Fruit fly (Drosophila melanogaster) whole organism: ENCODE results near the gene CG14324.

Experiments
- CG8478 ChIP-seq: fragments of >200 bp; optimal IDR thresholded peaks from 2 replicates; lab custom pipeline; 2018; ENCODE audit warnings: inconsistent platforms
- Dll ChIP-seq: fragments of >200 bp; optimal IDR thresholded peaks from 2 replicates; lab custom pipeline; 2017
- EcR ChIP-seq, 2 experiments: fragments of >200 bp; optimal IDR thresholded peaks; 2 replicates each; lab custom pipeline; 2017; ENCODE audit warnings: missing biosample characterization in 2 of 2, missing genetic modification characterization in 2 of 2, missing genetic modification reagents in 2 of 2
- pan ChIP-seq: fragments of >200 bp; optimal IDR thresholded peaks from 2 replicates; lab custom pipeline; 2017
- psq ChIP-seq: fragments of >200 bp; optimal IDR thresholded peaks from 2 replicates; lab custom pipeline; 2017
- usp ChIP-seq: fragments of >200 bp; optimal IDR thresholded peaks from 2 replicates; lab custom pipeline; 2017; ENCODE audit warnings: missing biosample characterization, missing genetic modification characterization, mixed read lengths

CG14324 gene

dm6 chr3R:17601866-17602265 lies 16.7 kb downstream of the CG14324 start:
- TF ChIP-seq psq (lab: Kevin White, UChicago) (no peak), usp (GFP tag; lab: Kevin White, UChicago) (no peak), Dll (lab: Kevin White, UChicago) (no peak), pan (lab: Kevin White, UChicago) (no peak), EcR (GFP tag; optimal IDR thresholded peaks at IDR 0.05; lab: Kevin White, UChicago) (no peak), CG8478 (lab: Kevin White, UChicago) (no peak)

dm6 chr3R:17599695-17600094 lies 18.9 kb downstream of the CG14324 start:
- TF ChIP-seq CG8478 (lab: Kevin White, UChicago) (no peak), Dll (lab: Kevin White, UChicago) (no peak), pan (lab: Kevin White, UChicago) (no peak), psq (lab: Kevin White, UChicago) (no peak), EcR (GFP tag; optimal IDR thresholded peaks at IDR 0.05; lab: Kevin White, UChicago) (no peak), usp (GFP tag; lab: Kevin White, UChicago) (no peak)

- no peak for TF ChIP-seq Dll (lab: Kevin White, UChicago)
- no peak for TF ChIP-seq EcR (GFP tag; optimal IDR thresholded peaks at IDR 0.05; lab: Kevin White, UChicago)
- TF ChIP-seq CG8478 (lab: Kevin White, UChicago) = no peak
- TF ChIP-seq pan (lab: Kevin White, UChicago) = no peak
- TF ChIP-seq usp (GFP tag; lab: Kevin White, UChicago) = no peak
Measured at dm6 chr3R:17596236-17596635, 22.4 kb downstream of the CG14324 start, which contains the start of gene CG7606. CG7606 (plus strand) TSS chr3R:17596536.

- no peak for TF ChIP-seq EcR (GFP tag; optimal IDR thresholded peaks at IDR 0.05; lab: Kevin White, UChicago)
- no peak for TF ChIP-seq usp (GFP tag; lab: Kevin White, UChicago)
- no peak for TF ChIP-seq psq (lab: Kevin White, UChicago)
- no peak for TF ChIP-seq CG8478 (lab: Kevin White, UChicago)
- TF ChIP-seq pan (lab: Kevin White, UChicago) = no peak
- no peak for TF ChIP-seq Dll (lab: Kevin White, UChicago)
Measured at dm6 chr3R:17595084-17595483, 23.5 kb downstream of the CG14324 start, which contains the start of gene Sgs5. Sgs5 (plus strand) TSS chr3R:17595362.

- TF ChIP-seq usp (GFP tag; lab: Kevin White, UChicago) (no peak), EcR (GFP tag; optimal IDR thresholded peaks at IDR 0.05; lab: Kevin White, UChicago) (no peak), psq (lab: Kevin White, UChicago) (no peak), CG8478 (lab: Kevin White, UChicago) (no peak), pan (lab: Kevin White, UChicago) (no peak), Dll (lab: Kevin White, UChicago) (no peak)
Measured at dm6 chr3R:17594086-17594485, 24.5 kb downstream of the CG14324 start, which contains the start of gene Sgs5bis. Sgs5bis (plus strand) TSS chr3R:17594386.

dm6 chr3R:17593470-17593869 lies 25.1 kb downstream of the CG14324 start:
- no peak for TF ChIP-seq usp (GFP tag; lab: Kevin White, UChicago)
- TF ChIP-seq psq (lab: Kevin White, UChicago) = no peak
- no peak for TF ChIP-seq pan (lab: Kevin White, UChicago)
- TF ChIP-seq EcR (GFP tag; optimal IDR thresholded peaks at IDR 0.05; lab: Kevin White, UChicago) = no peak
- no peak for TF ChIP-seq Dll (lab: Kevin White, UChicago)
- TF ChIP-seq CG8478 (lab: Kevin White, UChicago) = no peak

- TF ChIP-seq CG8478 (lab: Kevin White, UChicago) = no peak
- no peak for TF ChIP-seq pan (lab: Kevin White, UChicago)
Measured at dm6 chr3R:17591831-17592230, 26.8 kb downstream of the CG14324 start.

- no peak for TF ChIP-seq Dll (lab: Kevin White, UChicago)
- no peak for TF ChIP-seq CG8478 (lab: Kevin White, UChicago)
- TF ChIP-seq pan (lab: Kevin White, UChicago) = no peak
- no peak for TF ChIP-seq EcR (GFP tag; optimal IDR thresholded peaks at IDR 0.05; lab: Kevin White, UChicago)
- no peak for TF ChIP-seq usp (GFP tag; lab: Kevin White, UChicago)
- no peak for TF ChIP-seq psq (lab: Kevin White, UChicago)
Measured at dm6 chr3R:17588805-17589204, 29.8 kb downstream of the CG14324 start.

dm6 chr3R:17583658-17584460 lies 34.7 kb downstream of the CG14324 start:
- TF ChIP-seq pan (lab: Kevin White, UChicago) (no peak), Dll (lab: Kevin White, UChicago) (no peak), EcR (GFP tag; optimal IDR thresholded peaks at IDR 0.05; lab: Kevin White, UChicago) (no peak), CG8478 (lab: Kevin White, UChicago) (no peak), usp (GFP tag; lab: Kevin White, UChicago) (no peak), psq (lab: Kevin White, UChicago) (no peak)
